Worm (Caenorhabditis elegans) whole organism, midembryonic: ENCODE data around the gene Y54E2A.7.

Source experiments
- T22C8.4 ChIP-seq: fragments of 200-800 bp; sonication (Bioruptor generic); IDR thresholded peaks from 2 replicates; pipeline ENCODE4 v1.3.6; 2022; ENCODE audit warnings: missing genetic modification characterization, missing compliant biosample characterization
- cog-1 ChIP-seq: sonication (generic microtip); optimal IDR thresholded peaks from 2 replicates; lab custom pipeline; 2016; ENCODE audit warnings: missing genetic modification characterization, missing compliant biosample characterization
- flt-1 ChIP-seq: fragments of 200-800 bp; sonication (Bioruptor generic); IDR thresholded peaks from 2 replicates; pipeline ENCODE4 v1.3.6; 2022; ENCODE audit warnings: missing genetic modification characterization, missing compliant biosample characterization
- klf-2 ChIP-seq: fragments of 200-800 bp; sonication (Bioruptor generic); conservative IDR thresholded peaks from 2 replicates; pipeline ENCODE4 v1.3.6; 2022; ENCODE audit warnings: missing genetic modification reagents, missing genetic modification characterization, missing compliant biosample characterization
- med-1 ChIP-seq: sonication (generic microtip); optimal IDR thresholded peaks from 2 replicates; lab custom pipeline; 2017; ENCODE audit warnings: missing genetic modification characterization, mild to moderate bottlenecking, missing compliant biosample characterization, antibody characterized with exemption, missing genetic modification reagents; ENCODE audit not compliant: insufficient read depth
- ref-1 ChIP-seq: fragments of 200-800 bp; sonication (Bioruptor generic); conservative IDR thresholded peaks from 2 replicates; pipeline ENCODE4 v1.3.6; 2022; ENCODE audit warnings: missing genetic modification reagents, missing genetic modification characterization, missing compliant biosample characterization
- tab-1 ChIP-seq: fragments of 200-800 bp; sonication (Bioruptor generic); IDR thresholded peaks from 2 replicates; pipeline ENCODE4 v1.3.6; 2022; ENCODE audit warnings: missing genetic modification characterization, missing compliant biosample characterization
- ztf-23 ChIP-seq: fragments of 200-800 bp; sonication (Bioruptor generic); IDR thresholded peaks from 2 replicates; pipeline ENCODE4 v1.3.6; 2022; ENCODE audit warnings: missing genetic modification reagents, missing genetic modification characterization, missing compliant biosample characterization
- ztf-29 ChIP-seq: fragments of 200-800 bp; sonication (Bioruptor generic); IDR thresholded peaks from 2 replicates; pipeline ENCODE4 v1.3.6; 2022; ENCODE audit warnings: missing genetic modification reagents, missing genetic modification characterization, missing compliant biosample characterization

The Y54E2A.7 gene

DNA sequence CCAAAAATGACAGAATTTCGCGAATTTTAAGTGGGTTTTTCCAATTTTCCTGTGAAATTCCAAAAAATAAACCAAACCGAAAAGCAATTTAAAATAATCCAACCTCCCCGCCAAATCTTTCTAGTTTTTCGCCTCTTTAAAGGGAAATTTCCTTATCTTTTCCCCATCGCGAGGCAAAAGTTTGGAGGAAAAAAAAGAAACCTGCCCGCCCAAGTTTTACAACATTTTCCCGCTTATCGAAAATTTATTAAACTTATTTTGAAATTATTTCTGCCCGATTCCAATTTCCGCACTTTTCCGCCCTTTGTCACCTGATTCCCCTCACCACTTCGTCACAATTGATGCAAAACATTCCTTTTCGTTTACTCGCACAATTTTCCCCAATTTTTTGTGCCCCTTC lies 39.4 kb upstream of the Y54E2A.7 start, which contains the start of gene osta-3:
Gene osta-3 (plus strand): TSS at position 301 of the 400 bp plus-strand sequence.
- no peak for TF ChIP-seq med-1 (GFP tag; lab: Kevin White, UChicago)

- TF ChIP-seq ztf-23 (no peak), klf-2 (no peak), ztf-29 (GFP tag; lab: Robert Waterston, UW) (no peak), ref-1 (GFP tag; lab: Robert Waterston, UW) (no peak)
Observed at ce11 chrII:14811472-14811871, 38.7 kb upstream of the Y54E2A.7 start.

DNA sequence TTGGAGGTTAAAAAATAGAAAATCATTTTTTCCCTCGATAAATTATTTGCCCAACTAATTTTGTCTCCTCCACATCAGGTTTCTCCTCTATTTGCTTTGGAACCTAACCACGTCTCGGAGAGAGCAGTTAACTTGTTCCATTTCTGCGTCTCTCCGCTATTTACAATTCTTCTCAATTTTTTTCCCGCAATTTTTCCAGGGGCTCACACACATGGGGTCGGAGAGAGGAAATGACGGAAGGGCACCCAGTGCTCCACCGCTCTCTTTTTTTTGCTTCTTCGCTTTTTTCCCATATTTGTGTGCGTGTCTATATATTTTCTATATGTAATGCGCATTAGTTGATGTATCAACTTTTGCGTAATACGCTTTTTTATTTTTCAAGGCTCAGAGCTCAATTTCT lies 37.8 kb upstream of the Y54E2A.7 start:
- TF ChIP-seq ref-1 (GFP tag; lab: Robert Waterston, UW) (no peak), med-1 (GFP tag; lab: Kevin White, UChicago) (no peak), cog-1 (tag; lab: Kevin White, UChicago) (no peak)

ce11 chrII:14808686-14809085 lies 35.9 kb upstream of the Y54E2A.7 start, which contains the start of gene W01D2.6:
Gene W01D2.6 (plus strand): TSS chrII:14808986.
- TF ChIP-seq ztf-23 (no peak), tab-1 (GFP tag; lab: Robert Waterston, UW) (no peak), ref-1 (GFP tag; lab: Robert Waterston, UW) (no peak), flt-1 (GFP tag; lab: Robert Waterston, UW) (no peak), T22C8.4 (GFP tag; lab: Robert Waterston, UW) (no peak), med-1 (GFP tag; lab: Kevin White, UChicago) (no peak), ztf-29 (GFP tag; lab: Robert Waterston, UW) (no peak), cog-1 (tag; lab: Kevin White, UChicago) (no peak), klf-2 (no peak)

- TF ChIP-seq flt-1 (GFP tag; lab: Robert Waterston, UW) (no peak), ref-1 (GFP tag; lab: Robert Waterston, UW) (no peak), med-1 (GFP tag; lab: Kevin White, UChicago) (no peak), T22C8.4 (GFP tag; lab: Robert Waterston, UW) (no peak), cog-1 (tag; lab: Kevin White, UChicago) (no peak), ztf-29 (GFP tag; lab: Robert Waterston, UW) (no peak), klf-2 (no peak), tab-1 (GFP tag; lab: Robert Waterston, UW) (no peak), ztf-23 (no peak)
Observed at ce11 chrII:14805686-14806085, 32.9 kb upstream of the Y54E2A.7 start, which contains the start of gene srt-11. Gene srt-11 (plus strand): TSS chrII:14805986.

ce11 chrII:14804259-14804899 lies 31.6 kb upstream of the Y54E2A.7 start, which contains the start of gene W01D2.3:
Gene W01D2.3 (minus strand): TSS chrII:14804309.
- TF ChIP-seq tab-1 (GFP tag; lab: Robert Waterston, UW) (peak; percentile 90), ztf-29 (GFP tag; lab: Robert Waterston, UW) (peak; percentile 83), cog-1 (tag; lab: Kevin White, UChicago) (peak; percentile 82), ztf-23 (peak; percentile 93), med-1 (GFP tag; lab: Kevin White, UChicago) (peak; percentile 66), klf-2 (peak; percentile 86), flt-1 (GFP tag; lab: Robert Waterston, UW) (peak; percentile 93), ref-1 (GFP tag; lab: Robert Waterston, UW) (peak; percentile 84), T22C8.4 (GFP tag; lab: Robert Waterston, UW) (peak; percentile 87)

DNA sequence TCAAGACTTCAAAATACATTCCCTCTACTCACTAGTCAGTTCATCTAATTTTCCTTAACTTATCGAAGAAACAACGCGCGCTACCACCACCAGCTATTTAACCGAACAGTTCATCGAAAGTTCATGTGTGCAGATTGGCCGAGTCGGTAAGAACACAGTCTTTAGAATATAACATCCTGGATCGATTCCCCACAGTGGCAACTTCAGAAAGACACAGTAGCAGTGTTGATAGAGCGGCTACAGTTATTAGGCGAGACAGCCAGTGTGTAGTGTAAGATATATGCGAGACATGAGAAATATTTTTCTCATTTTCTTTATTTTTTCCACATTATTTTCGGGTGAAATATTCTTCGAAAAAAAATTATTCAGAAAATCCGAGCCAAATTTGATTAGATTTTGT lies 29.7 kb upstream of the Y54E2A.7 start:
- 0 out of 2 replicates have a peak, but pooled peaks have one; percentile 21 for TF ChIP-seq flt-1 (GFP tag; lab: Robert Waterston, UW)

- TF ChIP-seq T22C8.4 (GFP tag; lab: Robert Waterston, UW): no peak
- no peak; the same call in 1 of the 2 replicates for TF ChIP-seq tab-1 (GFP tag; lab: Robert Waterston, UW)
- peak; percentile 85 for TF ChIP-seq flt-1 (GFP tag; lab: Robert Waterston, UW)
- no peak for TF ChIP-seq ztf-29 (GFP tag; lab: Robert Waterston, UW)
- 0 out of 2 replicates have a peak, but pooled peaks have one; percentile 44 for TF ChIP-seq ref-1 (GFP tag; lab: Robert Waterston, UW)
Observed at ce11 chrII:14801086-14801531, 28.3 kb upstream of the Y54E2A.7 start.

DNA sequence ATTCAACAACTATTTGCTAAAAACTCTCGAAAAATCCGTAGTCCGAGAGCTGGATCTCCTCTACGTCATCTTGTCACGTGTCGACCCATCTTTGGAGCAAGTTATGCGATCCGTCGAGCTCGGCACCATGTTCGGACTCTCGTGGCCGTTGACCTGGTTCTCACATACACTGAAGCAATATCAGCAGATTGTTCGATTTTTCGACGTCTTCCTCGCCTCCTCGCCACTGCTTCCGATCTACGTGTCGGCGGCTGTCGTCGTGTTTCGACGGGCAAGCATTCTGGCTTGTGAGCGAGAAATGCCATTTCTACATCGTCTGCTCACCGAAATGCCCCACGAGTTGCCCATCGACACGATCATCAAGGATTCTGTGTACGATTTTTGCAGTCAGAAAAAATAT lies 26.6 kb upstream of the Y54E2A.7 start:
- TF ChIP-seq T22C8.4 (GFP tag; lab: Robert Waterston, UW) (no peak), flt-1 (GFP tag; lab: Robert Waterston, UW) (no peak), med-1 (GFP tag; lab: Kevin White, UChicago) (no peak), cog-1 (tag; lab: Kevin White, UChicago) (no peak)

- no peak for TF ChIP-seq cog-1 (tag; lab: Kevin White, UChicago)
- no peak for TF ChIP-seq klf-2
- TF ChIP-seq T22C8.4 (GFP tag; lab: Robert Waterston, UW): no peak
- TF ChIP-seq ref-1 (GFP tag; lab: Robert Waterston, UW): no peak
- no peak for TF ChIP-seq ztf-29 (GFP tag; lab: Robert Waterston, UW)
- no peak for TF ChIP-seq flt-1 (GFP tag; lab: Robert Waterston, UW)
- no peak for TF ChIP-seq ztf-23
Observed at ce11 chrII:14798047-14798522, 25.3 kb upstream of the Y54E2A.7 start, which contains the start of gene tbc-20. Gene tbc-20 (plus strand): TSS chrII:14798472.
